Worm (Caenorhabditis elegans) whole organism, L3 larva: ENCODE results near the gene nhr-177.

Source experiments
- ZK546.5 ChIP-seq: sonication (generic microtip); optimal IDR thresholded peaks from 2 replicates; lab custom pipeline; 2017; ENCODE audit warnings: missing biosample characterization, missing genetic modification characterization
- ama-1 ChIP-seq: fragments of 150-350 bp; optimal IDR thresholded peaks from 2 replicates; lab custom pipeline; 2018
- daf-12 ChIP-seq: fragments of 150-350 bp; optimal IDR thresholded peaks from 2 replicates; lab custom pipeline; 2014; ENCODE audit warnings: missing biosample characterization, missing genetic modification reagents, missing genetic modification characterization
- fkh-10 ChIP-seq: sonication (generic microtip); optimal IDR thresholded peaks from 2 replicates; lab custom pipeline; 2017; ENCODE audit warnings: missing biosample characterization, missing genetic modification reagents, missing genetic modification characterization
- nhr-12 ChIP-seq: fragments of 150-350 bp; optimal IDR thresholded peaks from 2 replicates; lab custom pipeline; 2014; ENCODE audit warnings: missing biosample characterization, missing genetic modification characterization
- nhr-237 ChIP-seq: fragments of 150-350 bp; optimal IDR thresholded peaks from 2 replicates; lab custom pipeline; 2014; ENCODE audit warnings: missing biosample characterization, missing genetic modification characterization
- nhr-67 ChIP-seq: fragments of 150-350 bp; optimal IDR thresholded peaks from 2 replicates; lab custom pipeline; 2014; ENCODE audit warnings: missing biosample characterization, missing genetic modification characterization
- sea-2 ChIP-seq: fragments of 150-350 bp; sonication (generic microtip); optimal IDR thresholded peaks from 4 replicates; lab custom pipeline; 2014; ENCODE audit warnings: missing biosample characterization, missing genetic modification reagents, missing genetic modification characterization
- tbx-2 ChIP-seq: sonication (generic microtip); optimal IDR thresholded peaks from 2 replicates; lab custom pipeline; 2016; ENCODE audit warnings: mild to moderate bottlenecking, missing genetic modification characterization, missing compliant biosample characterization
- unc-39 ChIP-seq: sonication (generic microtip); optimal IDR thresholded peaks from 4 replicates; lab custom pipeline; 2017; ENCODE audit warnings: missing biosample characterization, missing genetic modification characterization
- ztf-11 ChIP-seq: fragments of 150-350 bp; optimal IDR thresholded peaks from 2 replicates; lab custom pipeline; 2014; ENCODE audit warnings: missing biosample characterization, missing genetic modification characterization

- TF ChIP-seq tbx-2: no peak
- no peak for TF ChIP-seq sea-2
- TF ChIP-seq fkh-10: no peak
- no peak for TF ChIP-seq ztf-11 (tag; lab: Kevin White, UChicago)
- TF ChIP-seq nhr-237 (tag; lab: Kevin White, UChicago): no peak
- no peak for TF ChIP-seq ZK546.5 (tag; lab: Kevin White, UChicago)
- TF ChIP-seq nhr-12: no peak
- no peak for TF ChIP-seq unc-39 (tag; lab: Kevin White, UChicago)
- TF ChIP-seq ama-1 (lab: Kevin White, UChicago): no peak
- no peak for TF ChIP-seq daf-12 (tag; lab: Kevin White, UChicago)
- TF ChIP-seq nhr-67 (tag; lab: Kevin White, UChicago): no peak
These were observed 37.5 kb upstream of the nhr-177 start for ce11 chrV:1572585-1572984.
